Worm (Caenorhabditis elegans) whole organism, L1 larva: Measurements from ENCODE around the gene Y57A10A.29.
"Not testable (repeated sequence)": the region's sequence is repeated elsewhere in the genome, so short reads cannot be mapped to it uniquely, and the experiment has no call there.

Source experiments
- C04F5.9 ChIP-seq: sonication (generic microtip); optimal IDR thresholded peaks from 2 replicates; lab custom pipeline; 2016; ENCODE audit warnings: missing genetic modification characterization, missing compliant biosample characterization
- C16A3.4 ChIP-seq: fragments of 150-350 bp; optimal IDR thresholded peaks from 2 replicates; lab custom pipeline; 2014; ENCODE audit warnings: missing biosample characterization, missing genetic modification characterization
- Y116A8C.19 ChIP-seq: sonication (generic microtip); optimal IDR thresholded peaks from 2 replicates; lab custom pipeline; 2016; ENCODE audit warnings: missing compliant biosample characterization, missing genetic modification characterization, borderline replicate concordance
- alr-1 ChIP-seq: fragments of 200-800 bp; sonication (Bioruptor generic); optimal IDR thresholded peaks from 2 replicates; lab custom pipeline; 2018; ENCODE audit warnings: borderline replicate concordance, mild to moderate bottlenecking, missing genetic modification characterization, missing compliant biosample characterization
- aly-2 ChIP-seq: fragments of 150-350 bp; optimal IDR thresholded peaks from 2 replicates; lab custom pipeline; 2014; ENCODE audit warnings: missing biosample characterization, missing genetic modification characterization
- blmp-1 ChIP-seq: fragments of 150-350 bp; optimal IDR thresholded peaks from 2 replicates; lab custom pipeline; 2014; ENCODE audit warnings: missing biosample characterization, missing genetic modification characterization
- ceh-63 ChIP-seq: fragments of 200-800 bp; sonication (Bioruptor generic); optimal IDR thresholded peaks from 2 replicates; lab custom pipeline; 2018; ENCODE audit warnings: mild to moderate bottlenecking, missing genetic modification characterization, missing compliant biosample characterization
- ceh-8 ChIP-seq: fragments of 200-800 bp; sonication (Bioruptor generic); optimal IDR thresholded peaks from 2 replicates; lab custom pipeline; 2018; ENCODE audit warnings: mild to moderate bottlenecking, missing genetic modification characterization, moderate library complexity, missing compliant biosample characterization
- ceh-82 ChIP-seq, 3 experiments: fragments of 150-350 bp in 1 of 3; sonication (generic microtip) in 2 of 3; optimal IDR thresholded peaks; 2 replicates each; lab custom pipeline; 2014 to 2017; ENCODE audit warnings: missing biosample characterization in 3 of 3, missing genetic modification characterization in 3 of 3
- ceh-90 ChIP-seq: sonication (generic microtip); optimal IDR thresholded peaks from 2 replicates; lab custom pipeline; 2016; ENCODE audit warnings: missing genetic modification characterization, missing compliant biosample characterization
- ces-1 ChIP-seq: fragments of 150-350 bp; optimal IDR thresholded peaks from 2 replicates; lab custom pipeline; 2014; ENCODE audit warnings: missing biosample characterization, missing genetic modification reagents, missing genetic modification characterization
- efl-1 ChIP-seq, 4 experiments: fragments of 150-350 bp; optimal IDR thresholded peaks in 3 of 4; peaks in 1 of 4; 1 replicate in 1 of 4; 2 replicates in 3 of 4; lab custom pipeline; 2014; ENCODE audit warnings: missing biosample characterization in 2 of 4, missing genetic modification characterization in 2 of 4, missing genetic modification reagents in 2 of 4
- elt-2 ChIP-seq: sonication (generic microtip); optimal IDR thresholded peaks from 2 replicates; lab custom pipeline; 2016; ENCODE audit warnings: missing genetic modification characterization, mild to moderate bottlenecking, inconsistent platforms, missing compliant biosample characterization, missing genetic modification reagents
- fkh-10 ChIP-seq: sonication (generic microtip); optimal IDR thresholded peaks from 2 replicates; lab custom pipeline; 2017; ENCODE audit warnings: missing biosample characterization, missing genetic modification reagents, missing genetic modification characterization
- fos-1 ChIP-seq: fragments of 150-350 bp; optimal IDR thresholded peaks from 2 replicates; lab custom pipeline; 2014; ENCODE audit warnings: missing biosample characterization, missing genetic modification characterization
- grh-1 ChIP-seq: fragments of 200-800 bp; sonication (Bioruptor generic); IDR thresholded peaks from 2 replicates; pipeline ENCODE4 v1.3.6; 2022; ENCODE audit warnings: missing genetic modification reagents, missing genetic modification characterization, missing compliant biosample characterization
- hpl-2 ChIP-seq: fragments of 150-350 bp; optimal IDR thresholded peaks from 2 replicates; lab custom pipeline; 2014; ENCODE audit warnings: missing biosample characterization, missing genetic modification reagents, missing genetic modification characterization
- irx-1 ChIP-seq: sonication (generic microtip); optimal IDR thresholded peaks from 2 replicates; lab custom pipeline; 2016; ENCODE audit warnings: missing genetic modification characterization, missing compliant biosample characterization
- lin-15B ChIP-seq: fragments of 150-350 bp; sonication (generic microtip); optimal IDR thresholded peaks from 3 replicates; lab custom pipeline; 2014; ENCODE audit warnings: missing biosample characterization, missing genetic modification characterization
- lin-35 ChIP-seq, 2 experiments: fragments of 150-350 bp; optimal IDR thresholded peaks; 2 replicates each; lab custom pipeline; 2014; ENCODE audit warnings: missing biosample characterization in 2 of 2, missing genetic modification characterization in 2 of 2, missing genetic modification reagents in 2 of 2
- lin-39 ChIP-seq: fragments of 150-350 bp; optimal IDR thresholded peaks from 2 replicates; lab custom pipeline; 2014; ENCODE audit warnings: missing biosample characterization, missing genetic modification reagents, missing genetic modification characterization
- mdl-1 ChIP-seq, 2 experiments: fragments of 150-350 bp; optimal IDR thresholded peaks; 2 replicates each; lab custom pipeline; 2014 to 2017; ENCODE audit warnings: missing biosample characterization in 2 of 2, missing genetic modification characterization in 2 of 2, inconsistent platforms in 1 of 2
- mef-2 ChIP-seq: fragments of 150-350 bp; optimal IDR thresholded peaks from 2 replicates; lab custom pipeline; 2014; ENCODE audit warnings: missing biosample characterization, missing genetic modification characterization
- nhr-237 ChIP-seq: fragments of 150-350 bp; optimal IDR thresholded peaks from 2 replicates; lab custom pipeline; 2014; ENCODE audit warnings: missing biosample characterization, missing genetic modification characterization
- nhr-47 ChIP-seq: sonication (generic microtip); optimal IDR thresholded peaks from 2 replicates; lab custom pipeline; 2016; ENCODE audit warnings: mild to moderate bottlenecking, missing genetic modification characterization, moderate library complexity, missing compliant biosample characterization
- nhr-71 ChIP-seq: sonication (generic microtip); optimal IDR thresholded peaks from 2 replicates; lab custom pipeline; 2016; ENCODE audit warnings: mild to moderate bottlenecking, missing genetic modification characterization, moderate library complexity, missing compliant biosample characterization
- nhr-77 ChIP-seq: fragments of 150-350 bp; optimal IDR thresholded peaks from 2 replicates; lab custom pipeline; 2014; ENCODE audit warnings: missing biosample characterization, missing genetic modification characterization
- nhr-84 ChIP-seq: sonication (generic microtip); optimal IDR thresholded peaks from 2 replicates; lab custom pipeline; 2017; ENCODE audit warnings: missing biosample characterization, missing genetic modification characterization
- nhr-90 ChIP-seq: sonication (generic microtip); optimal IDR thresholded peaks from 2 replicates; lab custom pipeline; 2016; ENCODE audit warnings: mild to moderate bottlenecking, missing genetic modification characterization, missing compliant biosample characterization; ENCODE audit not compliant: poor library complexity
- pag-3 ChIP-seq: sonication (generic microtip); optimal IDR thresholded peaks from 2 replicates; lab custom pipeline; 2017; ENCODE audit warnings: missing genetic modification characterization, mild to moderate bottlenecking, missing compliant biosample characterization, antibody characterized with exemption, borderline replicate concordance; ENCODE audit not compliant: insufficient read depth
- pax-3 ChIP-seq: fragments of 200-800 bp; sonication (Bioruptor generic); optimal IDR thresholded peaks from 2 replicates; lab custom pipeline; 2018; ENCODE audit warnings: mild to moderate bottlenecking, missing genetic modification characterization, moderate library complexity, missing compliant biosample characterization
- rnt-1 ChIP-seq: sonication (generic microtip); optimal IDR thresholded peaks from 2 replicates; lab custom pipeline; 2016; ENCODE audit warnings: mild to moderate bottlenecking, missing genetic modification characterization, moderate library complexity, missing compliant biosample characterization
- sox-4 ChIP-seq: sonication (generic microtip); optimal IDR thresholded peaks from 2 replicates; lab custom pipeline; 2016; ENCODE audit warnings: missing genetic modification characterization, missing compliant biosample characterization
- sup-37 ChIP-seq: fragments of 200-800 bp; sonication (Bioruptor generic); optimal IDR thresholded peaks from 2 replicates; lab custom pipeline; 2018; ENCODE audit warnings: mild to moderate bottlenecking, missing genetic modification characterization, missing compliant biosample characterization
- swsn-7 ChIP-seq: sonication (generic microtip); optimal IDR thresholded peaks from 2 replicates; lab custom pipeline; 2016; ENCODE audit warnings: missing genetic modification characterization, missing compliant biosample characterization
- tbx-2 ChIP-seq: sonication (generic microtip); optimal IDR thresholded peaks from 2 replicates; lab custom pipeline; 2016; ENCODE audit warnings: missing genetic modification characterization, missing compliant biosample characterization
- tlp-1 ChIP-seq: fragments of 150-350 bp; optimal IDR thresholded peaks from 2 replicates; lab custom pipeline; 2014; ENCODE audit warnings: missing biosample characterization, missing genetic modification characterization
- unc-86 ChIP-seq: sonication (generic microtip); optimal IDR thresholded peaks from 2 replicates; lab custom pipeline; 2016; ENCODE audit warnings: missing genetic modification characterization, missing compliant biosample characterization
- vab-15 ChIP-seq: sonication (generic microtip); optimal IDR thresholded peaks from 2 replicates; lab custom pipeline; 2017; ENCODE audit warnings: missing genotype, mild to moderate bottlenecking, missing genetic modification characterization, missing compliant biosample characterization
- zag-1 ChIP-seq: fragments of 150-350 bp; optimal IDR thresholded peaks from 2 replicates; lab custom pipeline; 2014; ENCODE audit warnings: missing biosample characterization, missing genetic modification characterization
- zip-4 ChIP-seq: fragments of 200-800 bp; sonication (Bioruptor generic); optimal IDR thresholded peaks from 2 replicates; lab custom pipeline; 2018; ENCODE audit warnings: mild to moderate bottlenecking, missing genetic modification characterization, moderate library complexity, missing compliant biosample characterization
- ztf-4 ChIP-seq: fragments of 150-350 bp; optimal IDR thresholded peaks from 2 replicates; lab custom pipeline; 2014; ENCODE audit warnings: missing biosample characterization, missing genetic modification characterization

The Y57A10A.29 gene

ce11 chrII:12303142-12303541 is 23.8 kb downstream of the Y57A10A.29 start, which contains the start of gene sre-50:
TSS of gene sre-50 (plus strand) at chrII:12303525.
- no peak for TF ChIP-seq hpl-2
- no peak for TF ChIP-seq rnt-1 (tag; lab: Kevin White, UChicago)
- no peak for TF ChIP-seq ceh-8 (GFP tag; lab: Kevin White, UChicago)
- TF ChIP-seq C16A3.4: no peak
- no peak for TF ChIP-seq C04F5.9 (tag; lab: Kevin White, UChicago)
- no peak for TF ChIP-seq mef-2 (tag; lab: Kevin White, UChicago)
- TF ChIP-seq lin-39: no peak
- no peak for TF ChIP-seq nhr-84 (tag; lab: Kevin White, UChicago)

ce11 chrII:12309614-12310013 is 30.3 kb downstream of the Y57A10A.29 start, which contains the start of gene C50E10.2:
TSS of gene C50E10.2 (minus strand) at chrII:12309714.
- TF ChIP-seq fos-1 (tag; lab: Kevin White, UChicago) (no peak), efl-1 (optimal IDR thresholded peaks at IDR 0.05; lab: Kevin White, UChicago) (no peak), efl-1 (GFP tag; optimal IDR thresholded peaks at IDR 0.05 in 1 of 2; lab: Kevin White, UChicago) (no peak), nhr-47 (tag; lab: Kevin White, UChicago) (no peak), nhr-77 (tag; lab: Kevin White, UChicago) (no peak), ces-1 (GFP tag; lab: Kevin White, UChicago) (no peak), nhr-237 (tag; lab: Kevin White, UChicago) (no peak), tbx-2 (tag; lab: Kevin White, UChicago) (no peak), irx-1 (tag; lab: Kevin White, UChicago) (no peak), pax-3 (tag; lab: Kevin White, UChicago) (no peak), zag-1 (tag; lab: Kevin White, UChicago) (no peak), fkh-10 (GFP tag; lab: Kevin White, UChicago) (no peak), elt-2 (no peak), mdl-1 (tag; optimal IDR thresholded peaks at IDR 0.05; lab: Kevin White, UChicago) (no peak), unc-86 (tag; lab: Kevin White, UChicago) (no peak), grh-1 (GFP tag; lab: Robert Waterston, UW) (no peak), lin-35 (GFP tag; optimal IDR thresholded peaks at IDR 0.05; lab: Kevin White, UChicago) (no peak), pag-3 (tag; lab: Kevin White, UChicago) (no peak)

- TF ChIP-seq nhr-47 (tag; lab: Kevin White, UChicago) (no peak), aly-2 (tag; lab: Kevin White, UChicago) (no peak), pag-3 (tag; lab: Kevin White, UChicago) (no peak), efl-1 (optimal IDR thresholded peaks at IDR 0.05; lab: Kevin White, UChicago) (no peak), efl-1 (GFP tag; optimal IDR thresholded peaks at IDR 0.05 in 1 of 2; lab: Kevin White, UChicago) (no peak), zag-1 (tag; lab: Kevin White, UChicago) (no peak), swsn-7 (tag; lab: Kevin White, UChicago) (no peak), tlp-1 (tag; lab: Kevin White, UChicago) (no peak), pax-3 (tag; lab: Kevin White, UChicago) (no peak), ceh-90 (no peak), hpl-2 (no peak), nhr-71 (tag; lab: Kevin White, UChicago) (no peak), blmp-1 (tag; lab: Kevin White, UChicago) (no peak), lin-39 (no peak), vab-15 (no peak)
These were observed 32.2 kb downstream of the Y57A10A.29 start, which contains the start of gene sre-51 for ce11 chrII:12311560-12311959. TSS of gene sre-51 (plus strand) at chrII:12311860.

- not testable (repeated sequence) for TF ChIP-seq mef-2 (tag; lab: Kevin White, UChicago); hpl-2; ceh-8 (GFP tag; lab: Kevin White, UChicago)
These were observed 39.2 kb downstream of the Y57A10A.29 start, which contains the start of gene sre-49 for ce11 chrII:12318541-12318940. TSS of gene sre-49 (plus strand) at chrII:12318841.

ce11 chrII:12323305-12323704 is 43.9 kb downstream of the Y57A10A.29 start, which contains the start of gene sre-53:
TSS of gene sre-53 (minus strand) at chrII:12323405.
- TF ChIP-seq nhr-71 (tag; lab: Kevin White, UChicago) (no peak), tbx-2 (tag; lab: Kevin White, UChicago) (no peak), sox-4 (tag; lab: Kevin White, UChicago) (no peak), ztf-4 (tag; lab: Kevin White, UChicago) (no peak), vab-15 (no peak), ceh-82 (tag; optimal IDR thresholded peaks at IDR 0.05; lab: Kevin White, UChicago) (no peak), ceh-8 (GFP tag; lab: Kevin White, UChicago) (no peak), ceh-63 (GFP tag; lab: Kevin White, UChicago) (no peak), lin-15B (tag; lab: Kevin White, UChicago) (no peak), zip-4 (no peak), alr-1 (tag; lab: Kevin White, UChicago) (no peak), nhr-90 (tag; lab: Kevin White, UChicago) (no peak), Y116A8C.19 (no peak), grh-1 (GFP tag; lab: Robert Waterston, UW) (no peak), sup-37 (no peak), nhr-237 (tag; lab: Kevin White, UChicago) (no peak), nhr-77 (tag; lab: Kevin White, UChicago) (no peak)
